Fruit fly (Drosophila melanogaster) whole organism, embryonic: Measurements from ENCODE around the gene sicily.

Source experiments
- Bgb ChIP-seq: fragments of 200-800 bp; sonication (Bioruptor generic); IDR thresholded peaks from 2 replicates; pipeline ENCODE4 v1.3.6; 2022; ENCODE audit warnings: missing biosample characterization, missing genetic modification characterization; ENCODE audit not compliant: partially characterized antibody
- CG10543 ChIP-seq: fragments of 200-800 bp; sonication (Bioruptor generic); optimal IDR thresholded peaks from 3 replicates; lab custom pipeline; 2017; ENCODE audit warnings: missing biosample characterization, mild to moderate bottlenecking, missing genetic modification characterization, moderate library complexity
- CG12299 ChIP-seq: fragments of 200-800 bp; sonication (Bioruptor generic); optimal IDR thresholded peaks from 2 replicates; lab custom pipeline; 2018; ENCODE audit warnings: missing biosample characterization, mild to moderate bottlenecking, missing genetic modification characterization
- CG12942 ChIP-seq: fragments of 200-800 bp; sonication (Bioruptor generic); optimal IDR thresholded peaks from 3 replicates; lab custom pipeline; 2016; ENCODE audit warnings: missing biosample characterization, missing genetic modification characterization
- CG16779 ChIP-seq: fragments of 200-800 bp; sonication (Bioruptor generic); IDR thresholded peaks from 2 replicates; pipeline ENCODE4 v1.3.6; 2022; ENCODE audit warnings: missing biosample characterization, missing genetic modification characterization
- CG17612 ChIP-seq: fragments of 200-800 bp; sonication (Bioruptor generic); IDR thresholded peaks from 2 replicates; pipeline ENCODE4 v1.3.6; 2022; ENCODE audit warnings: missing biosample characterization, missing genetic modification characterization
- CG1792 ChIP-seq: fragments of 200-800 bp; sonication (Bioruptor generic); optimal IDR thresholded peaks from 2 replicates; lab custom pipeline; 2016; ENCODE audit warnings: missing biosample characterization, missing genetic modification characterization
- CG18011 ChIP-seq: fragments of 200-800 bp; sonication (Bioruptor generic); optimal IDR thresholded peaks from 2 replicates; lab custom pipeline; 2017; ENCODE audit warnings: missing biosample characterization, missing genetic modification characterization, mild to moderate bottlenecking, moderate library complexity, missing genotype
- CG2120 ChIP-seq: fragments of 200-800 bp; sonication (Bioruptor generic); optimal IDR thresholded peaks from 3 replicates; lab custom pipeline; 2016; ENCODE audit warnings: missing biosample characterization, missing genetic modification characterization
- CG2202 ChIP-seq: fragments of 200-800 bp; sonication (Bioruptor generic); optimal IDR thresholded peaks from 2 replicates; lab custom pipeline; 2018; ENCODE audit warnings: missing biosample characterization, mild to moderate bottlenecking, missing genetic modification characterization
- CG2712 ChIP-seq: fragments of 200-800 bp; optimal IDR thresholded peaks from 3 replicates; lab custom pipeline; 2019; ENCODE audit warnings: missing biosample characterization, mild to moderate bottlenecking, missing genetic modification characterization, moderate library complexity
- CG2889 ChIP-seq: fragments of 200-800 bp; sonication (Bioruptor generic); IDR thresholded peaks from 3 replicates; pipeline ENCODE4 v1.3.6; 2022; ENCODE audit warnings: missing biosample characterization, missing genetic modification characterization
- CG34224 ChIP-seq: fragments of 200-800 bp; sonication (Bioruptor generic); IDR thresholded peaks from 3 replicates; pipeline ENCODE4 v1.3.6; 2022; ENCODE audit warnings: missing biosample characterization, missing genetic modification characterization; ENCODE audit not compliant: partially characterized antibody
- CG5180 ChIP-seq: fragments of 200-800 bp; sonication (Bioruptor generic); optimal IDR thresholded peaks from 3 replicates; lab custom pipeline; 2017; ENCODE audit warnings: missing biosample characterization, missing genetic modification characterization, mild to moderate bottlenecking, moderate library complexity, missing genetic modification reagents
- CG6654 ChIP-seq: fragments of 200-800 bp; sonication (Bioruptor generic); optimal IDR thresholded peaks from 2 replicates; lab custom pipeline; 2017; ENCODE audit warnings: missing biosample characterization, mild to moderate bottlenecking, missing genetic modification characterization
- CG9437 ChIP-seq: fragments of 200-800 bp; sonication (Bioruptor generic); optimal IDR thresholded peaks from 2 replicates; lab custom pipeline; 2018; ENCODE audit warnings: missing biosample characterization, mild to moderate bottlenecking, missing genetic modification characterization
- CHES-1-like ChIP-seq: fragments of 200-800 bp; sonication (Bioruptor generic); optimal IDR thresholded peaks from 2 replicates; lab custom pipeline; 2016; ENCODE audit warnings: missing biosample characterization, missing genetic modification characterization
- CTCF ChIP-seq: fragments of 200-800 bp; sonication (Bioruptor generic); optimal IDR thresholded peaks from 2 replicates; lab custom pipeline; 2017; ENCODE audit warnings: missing biosample characterization, mild to moderate bottlenecking, missing genetic modification characterization, moderate library complexity
- Deaf1 ChIP-seq: fragments of 200-800 bp; optimal IDR thresholded peaks from 3 replicates; lab custom pipeline; 2019; ENCODE audit warnings: missing biosample characterization, mild to moderate bottlenecking, missing genetic modification characterization, moderate library complexity
- Dip2 ChIP-seq: fragments of 200-800 bp; sonication (Bioruptor generic); IDR thresholded peaks from 2 replicates; pipeline ENCODE4 v1.3.6; 2022; ENCODE audit warnings: missing biosample characterization, missing genetic modification characterization
- Ets65A ChIP-seq: fragments of 200-800 bp; sonication (Bioruptor generic); peaks from one replicate; lab custom pipeline; 2016; ENCODE audit warnings: missing biosample characterization, missing genetic modification characterization
- Gsc ChIP-seq: fragments of 200-800 bp; sonication (Bioruptor generic); IDR thresholded peaks from 2 replicates; pipeline ENCODE4 v1.3.6; 2022; ENCODE audit warnings: missing biosample characterization, missing genetic modification characterization
- Gug ChIP-seq: fragments of 200-800 bp; sonication (Bioruptor generic); IDR thresholded peaks from 4 replicates; pipeline ENCODE4 v1.3.6; 2022; ENCODE audit warnings: missing biosample characterization, missing genetic modification characterization
- HLH3B ChIP-seq: fragments of 200-800 bp; sonication (Bioruptor generic); IDR thresholded peaks from 2 replicates; pipeline ENCODE4 v1.3.6; 2022; ENCODE audit warnings: missing biosample characterization, missing genetic modification characterization
- HLH54F ChIP-seq: fragments of 200-800 bp; sonication (Bioruptor generic); optimal IDR thresholded peaks from 3 replicates; lab custom pipeline; 2016; ENCODE audit warnings: missing biosample characterization, missing genetic modification characterization
- HLHmδ ChIP-seq: fragments of 200-800 bp; sonication (Bioruptor generic); optimal IDR thresholded peaks from 2 replicates; lab custom pipeline; 2018; ENCODE audit warnings: missing biosample characterization, mild to moderate bottlenecking, missing genetic modification characterization, moderate library complexity
- Hey ChIP-seq: fragments of 200-800 bp; sonication (Bioruptor generic); optimal IDR thresholded peaks from 3 replicates; lab custom pipeline; 2018; ENCODE audit warnings: missing biosample characterization, mild to moderate bottlenecking, missing genetic modification characterization
- HmgD ChIP-seq: fragments of 200-800 bp; sonication (Bioruptor generic); optimal IDR thresholded peaks from 3 replicates; lab custom pipeline; 2016; ENCODE audit warnings: missing biosample characterization, missing genetic modification characterization
- Hr51 ChIP-seq, 2 experiments: fragments of 200-800 bp; sonication (Bioruptor generic); optimal IDR thresholded peaks; 2 replicates in 1 of 2; 3 replicates in 1 of 2; lab custom pipeline; 2016 to 2018; ENCODE audit warnings: missing biosample characterization in 2 of 2, missing genetic modification characterization in 2 of 2, mild to moderate bottlenecking in 1 of 2, moderate library complexity in 1 of 2
- Jarid2 ChIP-seq: fragments of 200-800 bp; sonication (Bioruptor generic); optimal IDR thresholded peaks from 3 replicates; lab custom pipeline; 2017; ENCODE audit warnings: mild to moderate bottlenecking, missing biosample characterization, missing genetic modification reagents, missing genetic modification characterization
- PHDP ChIP-seq: fragments of 200-800 bp; sonication (Bioruptor generic); optimal IDR thresholded peaks from 3 replicates; lab custom pipeline; 2018; ENCODE audit warnings: missing biosample characterization, mild to moderate bottlenecking, missing genetic modification characterization, moderate library complexity
- Side ChIP-seq: fragments of 200-800 bp; sonication (Bioruptor generic); optimal IDR thresholded peaks from 2 replicates; lab custom pipeline; 2016; ENCODE audit warnings: missing biosample characterization, missing genetic modification characterization
- abd-A ChIP-seq: fragments of 200-800 bp; sonication (Bioruptor generic); optimal IDR thresholded peaks from 3 replicates; lab custom pipeline; 2019; ENCODE audit warnings: missing biosample characterization, mild to moderate bottlenecking, missing genetic modification characterization, moderate library complexity
- aop ChIP-seq: fragments of 200-800 bp; sonication (Bioruptor generic); IDR thresholded peaks from 2 replicates; pipeline ENCODE4 v1.3.6; 2022; ENCODE audit warnings: missing biosample characterization, missing genetic modification characterization
- crol ChIP-seq: fragments of 200-800 bp; sonication (Bioruptor generic); IDR thresholded peaks from 2 replicates; pipeline ENCODE4 v1.3.6; 2022; ENCODE audit warnings: missing biosample characterization, missing genetic modification characterization
- dmrt99B ChIP-seq: fragments of 200-800 bp; sonication (Bioruptor generic); optimal IDR thresholded peaks from 2 replicates; lab custom pipeline; 2018; ENCODE audit warnings: missing biosample characterization, mild to moderate bottlenecking, missing genetic modification characterization, moderate library complexity
- fd102C ChIP-seq: fragments of 200-800 bp; sonication (Bioruptor generic); optimal IDR thresholded peaks from 2 replicates; lab custom pipeline; 2018; ENCODE audit warnings: missing biosample characterization, mild to moderate bottlenecking, missing genetic modification characterization, moderate library complexity
- fu2 ChIP-seq: fragments of 200-800 bp; sonication (Bioruptor generic); optimal IDR thresholded peaks from 2 replicates; lab custom pipeline; 2016; ENCODE audit warnings: missing biosample characterization, missing genetic modification characterization
- gt ChIP-seq: fragments of 200-800 bp; sonication (Bioruptor generic); IDR thresholded peaks from 2 replicates; pipeline ENCODE4 v1.3.6; 2022; ENCODE audit warnings: missing biosample characterization, missing genetic modification characterization
- ham ChIP-seq: fragments of 200-800 bp; sonication (Bioruptor generic); IDR thresholded peaks from 2 replicates; pipeline ENCODE4 v1.3.6; 2022; ENCODE audit warnings: missing biosample characterization, missing genetic modification characterization
- hth ChIP-seq: fragments of >200 bp; optimal IDR thresholded peaks from 2 replicates; lab custom pipeline; 2017; ENCODE audit warnings: inconsistent platforms
- lbe ChIP-seq: fragments of 200-800 bp; sonication (Bioruptor generic); optimal IDR thresholded peaks from 2 replicates; lab custom pipeline; 2016; ENCODE audit warnings: missing biosample characterization, mild to moderate bottlenecking, missing genetic modification characterization
- luna ChIP-seq: fragments of 200-800 bp; sonication (Bioruptor generic); optimal IDR thresholded peaks from 2 replicates; lab custom pipeline; 2016; ENCODE audit warnings: missing biosample characterization, missing genetic modification characterization
- pfk ChIP-seq: fragments of 200-800 bp; sonication (Bioruptor generic); optimal IDR thresholded peaks from 2 replicates; lab custom pipeline; 2018; ENCODE audit warnings: missing biosample characterization, mild to moderate bottlenecking, missing genetic modification characterization, moderate library complexity
- pita ChIP-seq: fragments of 200-800 bp; sonication (Bioruptor generic); optimal IDR thresholded peaks from 2 replicates; lab custom pipeline; 2017; ENCODE audit warnings: missing biosample characterization, mild to moderate bottlenecking, missing genetic modification characterization
- ranshi ChIP-seq: fragments of 200-800 bp; sonication (Bioruptor generic); IDR thresholded peaks from 2 replicates; pipeline ENCODE4 v1.3.6; 2022; ENCODE audit warnings: missing biosample characterization, missing genetic modification characterization
- sug ChIP-seq: fragments of 200-800 bp; optimal IDR thresholded peaks from 2 replicates; lab custom pipeline; 2019; ENCODE audit warnings: missing biosample characterization, mild to moderate bottlenecking, missing genetic modification characterization, moderate library complexity
- trh ChIP-seq: fragments of 200-800 bp; sonication (Bioruptor generic); optimal IDR thresholded peaks from 2 replicates; lab custom pipeline; 2016; ENCODE audit warnings: missing biosample characterization, missing genetic modification characterization
- twi ChIP-seq: fragments of 200-800 bp; optimal IDR thresholded peaks from 2 replicates; lab custom pipeline; 2019; ENCODE audit warnings: missing biosample characterization, mild to moderate bottlenecking, missing genetic modification characterization, moderate library complexity
- vvl ChIP-seq: fragments of 200-800 bp; sonication (Bioruptor generic); IDR thresholded peaks from 2 replicates; pipeline ENCODE4 v1.3.6; 2022; ENCODE audit warnings: missing biosample characterization, missing genetic modification characterization
- zf30C ChIP-seq: fragments of 200-800 bp; sonication (Bioruptor generic); optimal IDR thresholded peaks from 3 replicates; lab custom pipeline; 2018; ENCODE audit warnings: missing biosample characterization, mild to moderate bottlenecking, missing genetic modification characterization

sicily gene

DNA sequence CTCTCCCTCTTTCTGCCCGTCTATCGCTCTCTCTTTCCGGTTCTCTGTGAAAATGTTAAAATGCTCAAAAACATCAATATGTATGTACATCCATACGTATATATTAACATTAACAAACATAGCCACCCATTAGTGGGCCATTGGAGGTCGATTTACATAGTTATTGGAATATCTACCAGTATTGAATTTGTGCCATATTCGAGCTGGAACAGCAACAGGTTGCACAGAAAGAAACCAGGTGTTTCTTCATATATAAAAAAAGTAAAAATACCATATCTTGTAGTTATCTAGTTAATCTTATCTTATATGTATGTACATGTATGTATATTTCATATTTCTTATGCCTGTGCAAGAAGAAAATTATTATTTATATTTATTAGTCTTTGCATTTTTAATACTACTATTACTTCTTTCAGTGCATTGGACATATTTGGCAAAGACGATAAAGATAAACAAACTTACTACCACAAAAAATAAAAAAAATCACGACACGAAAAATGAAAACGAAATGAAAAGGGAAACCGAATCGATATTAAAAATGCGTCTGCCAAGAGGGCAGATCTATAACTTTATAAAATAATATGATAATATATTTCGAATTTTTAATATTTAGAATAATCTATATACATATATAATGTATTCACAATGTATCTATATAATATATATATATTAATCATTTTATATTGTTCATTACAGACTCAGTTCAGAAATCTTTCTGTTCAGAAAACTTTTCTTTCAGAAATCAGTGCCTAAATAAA, 42.8 kb upstream of the sicily start (continued):
- peak; percentile 20 for TF ChIP-seq Deaf1
- TF ChIP-seq HmgD (GFP tag; lab: Kevin White, UChicago): no peak
- TF ChIP-seq sug (tag; lab: Kevin White, UChicago): no peak
- no peak for TF ChIP-seq CG17612 (GFP tag; lab: Robert Waterston, UW)
- TF ChIP-seq vvl (GFP tag; lab: Robert Waterston, UW): peak; percentile 85
- TF ChIP-seq Bgb (GFP tag; lab: Robert Waterston, UW): no peak
- peak; percentile 13 for TF ChIP-seq CG12299 (tag; lab: Kevin White, UChicago)
- TF ChIP-seq trh (GFP tag; lab: Kevin White, UChicago): no peak
- peak; percentile 53 for TF ChIP-seq PHDP (tag; lab: Kevin White, UChicago)
- TF ChIP-seq luna (GFP tag; lab: Kevin White, UChicago): no peak
- TF ChIP-seq CG34224 (GFP tag; lab: Robert Waterston, UW): no peak
- no peak for TF ChIP-seq lbe (GFP tag; lab: Kevin White, UChicago)
- no peak for TF ChIP-seq twi (tag; lab: Kevin White, UChicago)
- TF ChIP-seq Hey: no peak
- TF ChIP-seq CG2712: peak; percentile 53
- peak; percentile 66 for TF ChIP-seq HLH3B
- peak; percentile 79 for TF ChIP-seq dmrt99B (tag; lab: Kevin White, UChicago)
- no peak for TF ChIP-seq pfk (GFP tag; lab: Kevin White, UChicago)
- peak; percentile 78 for TF ChIP-seq abd-A
- TF ChIP-seq pita (GFP tag; lab: Kevin White, UChicago): no peak
- TF ChIP-seq fu2 (GFP tag; lab: Kevin White, UChicago): no peak
- TF ChIP-seq CG2202: no peak
- no peak for TF ChIP-seq ham (GFP tag; lab: Robert Waterston, UW)
- TF ChIP-seq CG2120 (GFP tag; lab: Kevin White, UChicago): peak; percentile 31
- TF ChIP-seq Ets65A (GFP tag; lab: Kevin White, UChicago): no peak
- no peak for TF ChIP-seq CG2889 (GFP tag; lab: Robert Waterston, UW)
- peak in 1 of 2 experiments; percentile 78 for TF ChIP-seq Hr51 (GFP tag; optimal IDR thresholded peaks at IDR 0.05; lab: Kevin White, UChicago)
- TF ChIP-seq CG1792: no peak
- no peak for TF ChIP-seq CG6654
- TF ChIP-seq CG12942 (GFP tag; lab: Kevin White, UChicago): no peak
- no peak for TF ChIP-seq Gug (GFP tag; lab: Robert Waterston, UW)
- TF ChIP-seq Jarid2 (GFP tag; lab: Kevin White, UChicago): no peak
- peak; percentile 14 for TF ChIP-seq CG9437 (GFP tag; lab: Kevin White, UChicago)
- TF ChIP-seq zf30C (GFP tag; lab: Kevin White, UChicago): no peak
- no peak for TF ChIP-seq crol (GFP tag; lab: Robert Waterston, UW)
- TF ChIP-seq Side (GFP tag; lab: Kevin White, UChicago): no peak
- no peak for TF ChIP-seq ranshi
- no peak for TF ChIP-seq CHES-1-like (GFP tag; lab: Kevin White, UChicago)
- no peak for TF ChIP-seq aop
- TF ChIP-seq hth: no peak
- no peak for TF ChIP-seq CG16779 (GFP tag; lab: Robert Waterston, UW)
- TF ChIP-seq Dip2 (GFP tag; lab: Robert Waterston, UW): no peak
- no peak for TF ChIP-seq HLHmδ (GFP tag; lab: Kevin White, UChicago)
- TF ChIP-seq CG5180: peak; percentile 2
- no peak for TF ChIP-seq CG18011
- no peak for TF ChIP-seq fd102C (GFP tag; lab: Kevin White, UChicago)
- no peak for TF ChIP-seq gt (GFP tag; lab: Robert Waterston, UW)
- TF ChIP-seq Gsc: no peak
- TF ChIP-seq CTCF (GFP tag; lab: Kevin White, UChicago): no peak
- TF ChIP-seq CG10543: no peak
- no peak for TF ChIP-seq HLH54F (GFP tag; lab: Kevin White, UChicago)
